Worm (Caenorhabditis elegans): ENCODE measurements around the gene W04H10.2.
"Not testable (repeated sequence)": the region's sequence is repeated elsewhere in the genome, so short reads cannot be mapped to it uniquely, and the experiment has no call there.

Gene W04H10.2

DNA sequence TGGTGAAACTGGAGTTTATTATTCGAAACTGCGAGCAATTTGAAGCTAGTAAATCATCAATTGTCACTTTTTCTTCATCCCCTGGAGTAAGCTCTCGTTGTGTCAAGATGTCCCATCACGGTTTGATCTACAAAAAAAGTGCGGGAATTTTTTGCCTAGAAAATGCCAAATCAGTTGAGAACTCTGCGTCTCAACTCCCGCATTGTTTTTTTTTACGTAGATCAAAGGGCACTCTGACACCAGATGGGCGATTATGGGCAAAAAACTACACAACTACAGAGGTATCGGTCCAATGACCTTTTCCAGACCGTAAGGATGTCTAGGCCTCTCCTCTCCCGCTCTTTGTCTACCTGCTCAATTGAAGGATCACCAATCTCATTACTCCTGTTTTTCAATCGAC is 17.8 kb upstream of the W04H10.2 start, which contains the start of gene fbxb-34:
fbxb-34 (plus strand) TSS at position 301 of the 400 bp plus-strand sequence.
- TF ChIP-seq F13H6.1 (tag; optimal IDR thresholded peaks at IDR 0.05) (no peak), ztf-16 (tag; optimal IDR thresholded peaks at IDR 0.05) (no peak)

DNA sequence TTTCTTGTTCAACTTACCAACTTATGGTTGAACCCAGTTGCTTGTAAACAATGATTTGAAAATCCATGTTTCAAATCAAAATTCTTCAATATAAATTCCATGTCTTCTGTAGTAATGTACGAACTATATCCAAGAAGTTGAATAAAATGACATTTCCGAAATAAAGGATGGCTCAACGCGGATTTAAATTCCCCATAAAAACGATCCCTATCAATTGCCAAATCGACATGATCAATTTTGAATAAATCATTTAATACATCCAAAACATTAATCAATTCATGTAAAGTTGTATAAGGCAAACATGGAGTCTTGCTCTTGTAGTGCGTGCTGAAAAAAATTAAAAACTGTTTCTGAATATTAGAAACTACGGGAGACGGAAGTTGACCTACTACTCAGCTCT is 14.3 kb upstream of the W04H10.2 start, which contains the start of gene W08F4.10:
W08F4.10 (minus strand) TSS at position 101 of the 400 bp plus-strand sequence.
- TF ChIP-seq hlh-13 (GFP tag; optimal IDR thresholded peaks at IDR 0.05) = no peak
- TF ChIP-seq K09A11.1 (tag; optimal IDR thresholded peaks at IDR 0.05; ENCODE audit: insufficient read depth) = no peak
- TF ChIP-seq dmd-4 (tag; optimal IDR thresholded peaks at IDR 0.05; ENCODE audit: borderline replicate concordance) = no peak
- no peak for TF ChIP-seq unc-3 (GFP tag; conservative IDR thresholded peaks at IDR 0.05)
- TF ChIP-seq unc-3 (tag; optimal IDR thresholded peaks at IDR 0.05) = no peak
- no peak for TF ChIP-seq lin-11 (tag; optimal IDR thresholded peaks at IDR 0.05)
- no peak for TF ChIP-seq hlh-8 (tag; optimal IDR thresholded peaks at IDR 0.05)
- TF ChIP-seq fkh-10 (GFP tag; optimal IDR thresholded peaks at IDR 0.05) = no peak
- no peak for TF ChIP-seq zip-5 (tag; optimal IDR thresholded peaks at IDR 0.05)
- no peak for TF ChIP-seq hlh-6 (tag; optimal IDR thresholded peaks at IDR 0.05)
- no peak for TF ChIP-seq ets-4 (tag; optimal IDR thresholded peaks at IDR 0.05)
- TF ChIP-seq ceh-6 (GFP tag; optimal IDR thresholded peaks at IDR 0.05) = no peak
- TF ChIP-seq ceh-18 (tag; optimal IDR thresholded peaks at IDR 0.05) = no peak
- no peak for TF ChIP-seq ahr-1 (tag; optimal IDR thresholded peaks at IDR 0.05)

DNA sequence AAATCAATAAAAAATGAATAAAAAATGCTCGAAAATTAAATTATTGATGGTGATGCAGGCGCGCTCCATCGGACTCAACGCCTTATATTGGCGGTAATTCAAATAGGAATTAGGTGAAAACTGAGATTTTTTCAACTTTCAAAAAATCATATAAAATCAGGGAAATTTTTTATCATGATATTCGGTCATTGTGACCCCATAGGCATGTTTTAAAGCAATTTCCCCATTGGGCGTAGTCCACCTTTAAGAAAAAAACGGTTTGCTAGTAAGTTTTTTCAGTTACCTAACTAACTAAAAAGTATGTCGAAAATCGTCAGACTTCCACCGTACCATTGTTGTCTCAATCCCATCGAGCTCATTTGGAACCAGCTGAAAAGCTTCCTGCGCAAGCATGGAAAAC is 12.1 kb upstream of the W04H10.2 start, which contains the start of gene W08F4.1:
W08F4.1 (plus strand) TSS at position 301 of the 400 bp plus-strand sequence.
- TF ChIP-seq ceh-45 (GFP tag; IDR thresholded peaks at IDR 0.05); ceh-24 (tag; optimal IDR thresholded peaks at IDR 0.05); ttx-3 (tag; optimal IDR thresholded peaks at IDR 0.05): not testable (repeated sequence)

DNA sequence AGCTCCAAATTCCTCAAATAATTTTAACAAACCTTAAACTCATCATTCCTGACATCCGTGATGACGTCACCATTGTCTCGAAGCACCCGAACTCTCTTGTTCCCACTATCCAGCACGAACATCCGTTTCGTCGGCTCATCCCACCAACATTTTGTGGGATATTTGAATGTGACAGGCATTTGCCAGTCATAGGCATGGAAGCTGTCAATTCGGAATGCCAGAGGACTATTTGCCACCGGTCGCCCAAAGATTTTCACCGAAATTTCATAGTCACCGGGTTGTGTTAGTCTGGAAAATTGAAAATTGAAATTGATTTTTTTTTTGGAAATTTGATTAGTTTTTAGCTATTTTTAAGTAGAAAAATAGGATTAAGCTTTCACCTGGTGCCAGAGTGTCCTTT is 8.7 kb upstream of the W04H10.2 start:
- TF ChIP-seq lin-11 (tag; optimal IDR thresholded peaks at IDR 0.05) = no peak
- no peak for TF ChIP-seq hlh-8 (tag; optimal IDR thresholded peaks at IDR 0.05)
- TF ChIP-seq pqm-1 (tag; optimal IDR thresholded peaks at IDR 0.05) = no peak
- TF ChIP-seq dve-1 (tag; optimal IDR thresholded peaks at IDR 0.05) = no peak
- TF ChIP-seq hlh-15 (tag; optimal IDR thresholded peaks at IDR 0.05) = no peak
- TF ChIP-seq C38D4.7 (GFP tag; optimal IDR thresholded peaks at IDR 0.05) = no peak
- TF ChIP-seq ceh-14 (tag; optimal IDR thresholded peaks at IDR 0.05) = no peak
- no peak for TF ChIP-seq pat-9 (tag; optimal IDR thresholded peaks at IDR 0.05)
- TF ChIP-seq nfya-1 (tag; optimal IDR thresholded peaks at IDR 0.05) = no peak
- TF ChIP-seq unc-55 (GFP tag; optimal IDR thresholded peaks at IDR 0.05) = no peak
- no peak for TF ChIP-seq ztf-16 (tag; optimal IDR thresholded peaks at IDR 0.05)
- no peak for TF ChIP-seq ceh-6 (GFP tag; optimal IDR thresholded peaks at IDR 0.05)
- no peak for TF ChIP-seq madf-2 (tag; optimal IDR thresholded peaks at IDR 0.05)
- no peak for TF ChIP-seq ahr-1 (tag; optimal IDR thresholded peaks at IDR 0.05)
- TF ChIP-seq ceh-45 (GFP tag; IDR thresholded peaks at IDR 0.05) = no peak
- TF ChIP-seq pros-1 (tag; optimal IDR thresholded peaks at IDR 0.05) = no peak
- no peak for TF ChIP-seq gmeb-2 (tag; optimal IDR thresholded peaks at IDR 0.05)
- no peak for TF ChIP-seq ceh-2 (tag; optimal IDR thresholded peaks at IDR 0.05)
- no peak for TF ChIP-seq nhr-232 (tag; optimal IDR thresholded peaks at IDR 0.05)
- TF ChIP-seq sdc-2 (tag; optimal IDR thresholded peaks at IDR 0.05) = no peak

DNA sequence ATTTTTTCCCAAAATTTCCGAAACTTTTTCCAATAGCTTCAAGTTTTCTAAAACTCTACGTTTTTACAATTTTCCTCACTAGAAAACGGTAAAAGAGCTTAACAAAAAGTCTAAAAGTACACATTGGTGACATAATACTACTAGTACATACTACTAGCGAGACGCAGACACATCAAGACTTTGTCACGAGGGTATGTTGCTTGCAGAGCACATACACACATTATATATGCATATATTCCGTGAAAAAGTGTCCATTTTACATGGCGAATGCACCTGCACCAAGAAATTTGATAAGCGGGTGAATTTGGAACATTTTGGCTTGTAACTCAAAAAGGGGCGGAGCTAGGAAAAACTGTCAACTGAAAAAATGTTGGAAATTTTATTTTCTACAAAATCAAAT is 4.1 kb upstream of the W04H10.2 start:
- no peak for TF ChIP-seq eyg-1 (tag; optimal IDR thresholded peaks at IDR 0.05)
- TF ChIP-seq unc-55 (GFP tag; optimal IDR thresholded peaks at IDR 0.05) = peak; percentile 35
- peak; percentile 93 for TF ChIP-seq hlh-30 (tag; optimal IDR thresholded peaks at IDR 0.05; ENCODE audit: insufficient read depth)
- TF ChIP-seq nfya-1 (tag; optimal IDR thresholded peaks at IDR 0.05) = peak; percentile 19
- peak; percentile 31 for TF ChIP-seq ceh-31 (tag; optimal IDR thresholded peaks at IDR 0.05)

All from whole organism, late embryonic.